Worm (Caenorhabditis elegans) whole organism, mixed stage, embryonic: ENCODE data around the gene T24D5.6.
"Not testable (repeated sequence)": the region's sequence is repeated elsewhere in the genome, so short reads cannot be mapped to it uniquely, and the experiment has no call there.

Experiments used
- M03D4.4 ChIP-seq: sonication (generic microtip); optimal IDR thresholded peaks from 2 replicates; lab custom pipeline; 2017; ENCODE audit warnings: mild to moderate bottlenecking, missing genetic modification characterization, missing compliant biosample characterization
- bed-3 ChIP-seq: fragments of 200-800 bp; sonication (Bioruptor generic); optimal IDR thresholded peaks from 3 replicates; lab custom pipeline; 2018; ENCODE audit warnings: mild to moderate bottlenecking, missing genetic modification characterization, moderate library complexity, missing compliant biosample characterization
- blmp-1 ChIP-seq: fragments of 150-350 bp; optimal IDR thresholded peaks from 2 replicates; lab custom pipeline; 2014; ENCODE audit warnings: missing biosample characterization, missing genetic modification characterization
- ceh-39 ChIP-seq: fragments of 150-350 bp; optimal IDR thresholded peaks from 2 replicates; lab custom pipeline; 2014; ENCODE audit warnings: missing biosample characterization, missing genetic modification characterization
- ceh-43 ChIP-seq: fragments of 200-800 bp; sonication (Bioruptor generic); optimal IDR thresholded peaks from 2 replicates; lab custom pipeline; 2018; ENCODE audit warnings: mild to moderate bottlenecking, missing genetic modification characterization, moderate library complexity, missing compliant biosample characterization
- ceh-83 ChIP-seq: fragments of 200-800 bp; sonication (Bioruptor generic); optimal IDR thresholded peaks from 2 replicates; lab custom pipeline; 2018; ENCODE audit warnings: mild to moderate bottlenecking, missing genetic modification characterization, missing compliant biosample characterization
- ces-1 ChIP-seq: fragments of 150-350 bp; optimal IDR thresholded peaks from 2 replicates; lab custom pipeline; 2014; ENCODE audit warnings: missing biosample characterization, missing genetic modification reagents, missing genetic modification characterization
- cnd-1 ChIP-seq: fragments of 200-800 bp; sonication (Bioruptor generic); optimal IDR thresholded peaks from 2 replicates; lab custom pipeline; 2018; ENCODE audit warnings: mild to moderate bottlenecking, missing genetic modification characterization, missing compliant biosample characterization
- drap-1 ChIP-seq: fragments of 200-800 bp; sonication (Bioruptor generic); optimal IDR thresholded peaks from 3 replicates; lab custom pipeline; 2018; ENCODE audit warnings: mild to moderate bottlenecking, missing genetic modification characterization, missing compliant biosample characterization
- elt-1 ChIP-seq: sonication (generic microtip); optimal IDR thresholded peaks from 2 replicates; lab custom pipeline; 2017; ENCODE audit warnings: missing genetic modification characterization, mild to moderate bottlenecking, missing compliant biosample characterization, antibody characterized with exemption, moderate library complexity, borderline replicate concordance; ENCODE audit not compliant: insufficient read depth
- elt-3 ChIP-seq: fragments of 150-350 bp; optimal IDR thresholded peaks from 2 replicates; lab custom pipeline; 2014; ENCODE audit warnings: missing biosample characterization, missing genetic modification characterization
- flh-1 ChIP-seq: fragments of 200-800 bp; sonication (Bioruptor generic); optimal IDR thresholded peaks from 2 replicates; lab custom pipeline; 2018; ENCODE audit warnings: mild to moderate bottlenecking, missing genetic modification characterization, moderate library complexity, missing compliant biosample characterization
- ham-2 ChIP-seq: fragments of 200-800 bp; sonication (Bioruptor generic); optimal IDR thresholded peaks from 2 replicates; lab custom pipeline; 2018; ENCODE audit warnings: mild to moderate bottlenecking, missing genetic modification characterization, missing compliant biosample characterization
- hlh-1 ChIP-seq: fragments of 150-350 bp; optimal IDR thresholded peaks from 2 replicates; lab custom pipeline; 2014; ENCODE audit warnings: missing biosample characterization, missing genetic modification reagents, missing genetic modification characterization
- lin-13 ChIP-seq: fragments of 150-350 bp; optimal IDR thresholded peaks from 2 replicates; lab custom pipeline; 2014; ENCODE audit warnings: missing biosample characterization, missing genetic modification characterization
- lin-32 ChIP-seq: fragments of 200-800 bp; sonication (Bioruptor generic); optimal IDR thresholded peaks from 2 replicates; lab custom pipeline; 2018; ENCODE audit warnings: mild to moderate bottlenecking, missing genetic modification characterization, missing compliant biosample characterization
- lsy-2 ChIP-seq: fragments of 150-350 bp; optimal IDR thresholded peaks from 2 replicates; lab custom pipeline; 2014; ENCODE audit warnings: missing biosample characterization, missing genetic modification characterization
- mep-1 ChIP-seq: fragments of 150-350 bp; optimal IDR thresholded peaks from 2 replicates; lab custom pipeline; 2017; ENCODE audit warnings: missing biosample characterization, missing genetic modification reagents, missing genetic modification characterization, inconsistent platforms
- mls-2 ChIP-seq: sonication (generic microtip); optimal IDR thresholded peaks from 2 replicates; lab custom pipeline; 2016; ENCODE audit warnings: mild to moderate bottlenecking, missing genetic modification characterization, moderate library complexity, missing compliant biosample characterization
- nhr-12 ChIP-seq: fragments of 150-350 bp; optimal IDR thresholded peaks from 2 replicates; lab custom pipeline; 2014; ENCODE audit warnings: missing biosample characterization, missing genetic modification characterization
- nhr-2 ChIP-seq: fragments of 150-350 bp; optimal IDR thresholded peaks from 2 replicates; lab custom pipeline; 2014; ENCODE audit warnings: missing biosample characterization, missing genetic modification characterization
- nhr-237 ChIP-seq: fragments of 150-350 bp; optimal IDR thresholded peaks from 2 replicates; lab custom pipeline; 2014; ENCODE audit warnings: missing biosample characterization, missing genetic modification characterization
- nhr-28 ChIP-seq: fragments of 150-350 bp; optimal IDR thresholded peaks from 2 replicates; lab custom pipeline; 2014; ENCODE audit warnings: missing biosample characterization, missing genetic modification characterization
- nhr-76 ChIP-seq: sonication (generic microtip); optimal IDR thresholded peaks from 2 replicates; lab custom pipeline; 2017; ENCODE audit warnings: missing biosample characterization, missing genetic modification characterization
- pha-4 ChIP-seq: fragments of 150-350 bp; optimal IDR thresholded peaks from 2 replicates; lab custom pipeline; 2018; ENCODE audit warnings: missing biosample characterization, missing genetic modification reagents, missing genetic modification characterization
- sem-2 ChIP-seq: fragments of 200-800 bp; sonication (Bioruptor generic); optimal IDR thresholded peaks from 2 replicates; lab custom pipeline; 2018; ENCODE audit warnings: mild to moderate bottlenecking, missing genetic modification characterization, missing compliant biosample characterization
- snpc-4 ChIP-seq: fragments of 150-350 bp; optimal IDR thresholded peaks from 2 replicates; lab custom pipeline; 2014; ENCODE audit warnings: missing biosample characterization, missing genetic modification characterization
- sptf-1 ChIP-seq: sonication (generic microtip); optimal IDR thresholded peaks from 2 replicates; lab custom pipeline; 2017; ENCODE audit warnings: mild to moderate bottlenecking, missing genetic modification characterization, moderate library complexity, missing compliant biosample characterization
- tbx-8 ChIP-seq: fragments of 200-800 bp; sonication (Bioruptor generic); optimal IDR thresholded peaks from 2 replicates; lab custom pipeline; 2018; ENCODE audit warnings: mild to moderate bottlenecking, missing genetic modification characterization, moderate library complexity, missing compliant biosample characterization
- unc-120 ChIP-seq: sonication (generic microtip); optimal IDR thresholded peaks from 2 replicates; lab custom pipeline; 2017; ENCODE audit warnings: missing genetic modification characterization, missing compliant biosample characterization; ENCODE audit not compliant: poor library complexity, severe bottlenecking
- unc-39 ChIP-seq: fragments of 150-350 bp; optimal IDR thresholded peaks from 2 replicates; lab custom pipeline; 2014; ENCODE audit warnings: missing biosample characterization, missing genetic modification characterization
- unc-62 ChIP-seq: fragments of 150-350 bp; optimal IDR thresholded peaks from 2 replicates; lab custom pipeline; 2014; ENCODE audit warnings: missing biosample characterization, missing genetic modification reagents, missing genetic modification characterization
- zip-8 ChIP-seq: fragments of 150-350 bp; optimal IDR thresholded peaks from 2 replicates; lab custom pipeline; 2014; ENCODE audit warnings: missing biosample characterization, missing genetic modification characterization
- ztf-11 ChIP-seq: fragments of 150-350 bp; optimal IDR thresholded peaks from 2 replicates; lab custom pipeline; 2014; ENCODE audit warnings: missing biosample characterization, missing genetic modification characterization

T24D5.6 gene

DNA sequence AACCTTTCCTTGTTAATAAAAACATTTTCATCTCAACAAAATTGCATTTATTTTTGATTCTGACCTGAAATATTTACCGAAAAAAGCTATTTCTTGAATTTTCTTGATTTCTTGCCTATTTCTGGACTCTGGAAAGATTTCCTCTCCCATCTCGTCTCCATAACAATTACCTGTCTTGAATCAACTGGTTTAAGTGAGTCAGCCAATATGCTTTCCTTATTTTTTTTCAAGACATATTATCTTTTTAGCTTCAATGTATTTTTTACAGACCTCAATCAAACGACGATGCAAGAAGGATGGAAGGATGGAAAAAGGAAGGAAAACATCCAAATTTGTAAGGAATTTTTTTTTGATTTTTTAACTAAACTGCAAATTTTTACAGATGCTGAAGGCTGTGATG lies 811 bp upstream of the T24D5.6 start:
- TF ChIP-seq nhr-28 (no peak), zip-8 (tag; lab: Kevin White, UChicago) (no peak), elt-1 (tag; lab: Kevin White, UChicago) (no peak), flh-1 (GFP tag; lab: Kevin White, UChicago) (no peak), mls-2 (tag; lab: Kevin White, UChicago) (no peak)

DNA sequence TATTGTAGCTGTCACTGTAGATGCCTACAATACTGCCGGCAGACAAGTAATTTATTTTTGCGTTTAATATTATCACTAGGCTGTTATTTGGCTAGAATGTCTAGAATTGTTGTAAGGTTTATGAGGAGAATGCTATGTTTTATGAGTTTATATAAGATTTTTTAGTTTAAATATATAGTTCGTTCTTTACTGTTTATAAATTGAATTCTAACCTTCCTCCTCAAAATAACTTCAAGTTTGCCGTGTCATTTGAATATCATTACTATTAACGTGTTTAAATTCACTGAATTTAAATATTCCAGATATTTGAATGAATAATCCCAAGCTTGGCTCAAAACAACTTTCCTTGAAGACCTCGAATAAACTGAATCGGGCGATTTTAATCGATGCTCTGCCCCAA lies 10.0 kb downstream of the T24D5.6 start, which contains the start of gene R09A8.1:
TSS of gene R09A8.1 (plus strand) at position 301 of the 400 bp plus-strand sequence.
- TF ChIP-seq ceh-43; mep-1 (tag; lab: Kevin White, UChicago); ham-2 (GFP tag; lab: Kevin White, UChicago): not testable (repeated sequence)
- TF ChIP-seq, all 35 proteins: peak for 0; not testable (repeated sequence) for 35

DNA sequence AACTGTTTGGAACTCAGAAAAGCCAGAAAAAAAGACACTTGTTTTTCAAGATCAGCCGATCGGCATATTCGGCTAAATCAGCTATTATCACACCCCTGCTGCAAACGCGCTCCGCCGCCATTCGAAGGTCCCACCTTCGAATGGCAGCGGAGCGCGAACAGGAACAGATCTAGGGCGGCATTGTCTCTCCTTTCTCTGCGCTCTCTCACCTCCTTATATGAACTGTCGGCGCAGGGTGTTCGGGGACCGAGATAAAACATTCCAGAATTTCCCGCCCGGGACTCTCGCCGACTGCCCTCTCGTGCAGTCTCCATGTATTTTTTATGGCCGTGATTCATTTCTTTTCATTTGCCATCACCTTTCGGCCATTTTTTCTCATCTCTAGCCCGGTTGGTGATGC lies 15.0 kb downstream of the T24D5.6 start:
- TF ChIP-seq nhr-2 (tag; lab: Kevin White, UChicago) (peak; percentile 55), drap-1 (GFP tag; lab: Kevin White, UChicago) (no peak), ztf-11 (tag; lab: Kevin White, UChicago) (no peak)

ce11 chrX:12619165-12619564 lies 15.7 kb downstream of the T24D5.6 start, which contains the start of gene R09A8.2:
TSS of gene R09A8.2 (plus strand) at chrX:12619465.
- TF ChIP-seq pha-4 (tag; lab: Kevin White, UChicago) (no peak), unc-39 (tag; lab: Kevin White, UChicago) (no peak), nhr-28 (no peak), ces-1 (GFP tag; lab: Kevin White, UChicago) (no peak), nhr-76 (tag; lab: Kevin White, UChicago) (no peak), mep-1 (tag; lab: Kevin White, UChicago) (no peak), ceh-43 (no peak), lsy-2 (tag; lab: Kevin White, UChicago) (no peak), lin-13 (tag; lab: Kevin White, UChicago) (no peak), elt-1 (tag; lab: Kevin White, UChicago) (no peak), flh-1 (GFP tag; lab: Kevin White, UChicago) (no peak), ceh-39 (tag; lab: Kevin White, UChicago) (no peak), nhr-12 (tag; lab: Kevin White, UChicago) (no peak), cnd-1 (tag; lab: Kevin White, UChicago) (no peak), ztf-11 (tag; lab: Kevin White, UChicago) (no peak), bed-3 (no peak), blmp-1 (tag; lab: Kevin White, UChicago) (no peak), unc-62 (GFP tag; lab: Kevin White, UChicago) (no peak), tbx-8 (GFP tag; lab: Kevin White, UChicago) (no peak)
- TF ChIP-seq, all 35 proteins: peak for 0

ce11 chrX:12620310-12620709 lies 16.9 kb downstream of the T24D5.6 start:
- no peak for TF ChIP-seq bed-3
- no peak for TF ChIP-seq unc-39 (tag; lab: Kevin White, UChicago)
- TF ChIP-seq elt-3 = no peak
- no peak for TF ChIP-seq nhr-2 (tag; lab: Kevin White, UChicago)
- TF ChIP-seq tbx-8 (GFP tag; lab: Kevin White, UChicago) = no peak
- no peak for TF ChIP-seq sem-2 (GFP tag; lab: Kevin White, UChicago)
- TF ChIP-seq snpc-4 (tag; lab: Kevin White, UChicago) = no peak
- no peak for TF ChIP-seq M03D4.4 (tag; lab: Kevin White, UChicago)
- TF ChIP-seq sptf-1 = no peak
- TF ChIP-seq zip-8 (tag; lab: Kevin White, UChicago) = no peak
- TF ChIP-seq mls-2 (tag; lab: Kevin White, UChicago) = no peak
- TF ChIP-seq ham-2 (GFP tag; lab: Kevin White, UChicago) = no peak

- TF ChIP-seq cnd-1 (tag; lab: Kevin White, UChicago) (no peak), sptf-1 (no peak), mep-1 (tag; lab: Kevin White, UChicago) (no peak), unc-120 (tag; lab: Kevin White, UChicago) (no peak), lin-32 (GFP tag; lab: Kevin White, UChicago) (no peak), M03D4.4 (tag; lab: Kevin White, UChicago) (no peak), zip-8 (tag; lab: Kevin White, UChicago) (no peak), drap-1 (GFP tag; lab: Kevin White, UChicago) (no peak), unc-62 (GFP tag; lab: Kevin White, UChicago) (no peak), lin-13 (tag; lab: Kevin White, UChicago) (no peak), nhr-12 (tag; lab: Kevin White, UChicago) (no peak), nhr-237 (tag; lab: Kevin White, UChicago) (no peak), sem-2 (GFP tag; lab: Kevin White, UChicago) (no peak), ztf-11 (tag; lab: Kevin White, UChicago) (no peak), ceh-43 (no peak), ham-2 (GFP tag; lab: Kevin White, UChicago) (no peak), nhr-28 (no peak), nhr-2 (tag; lab: Kevin White, UChicago) (no peak), ceh-83 (GFP tag; lab: Kevin White, UChicago) (no peak), hlh-1 (tag; lab: Kevin White, UChicago) (no peak)
These were observed 24.4 kb downstream of the T24D5.6 start for ce11 chrX:12627797-12628196.
